Worm (Caenorhabditis elegans) whole organism, young adult: ENCODE results near the gene T14G12.6.

Experiments used
- F49E8.2 ChIP-seq: sonication (generic microtip); optimal IDR thresholded peaks from 3 replicates; lab custom pipeline; 2017; ENCODE audit warnings: missing genetic modification characterization, mild to moderate bottlenecking, missing compliant biosample characterization, antibody characterized with exemption, moderate library complexity; ENCODE audit not compliant: insufficient read depth
- aptf-2 ChIP-seq: fragments of 200-800 bp; sonication (Bioruptor generic); conservative IDR thresholded peaks from 2 replicates; pipeline ENCODE4 v1.3.6; 2022; ENCODE audit warnings: missing genetic modification reagents, missing genetic modification characterization, missing compliant biosample characterization
- bed-1 ChIP-seq: fragments of 200-800 bp; sonication (Bioruptor generic); IDR thresholded peaks from 2 replicates; pipeline ENCODE4 v1.3.6; 2022; ENCODE audit warnings: missing genetic modification reagents, missing genetic modification characterization, missing compliant biosample characterization
- nfya-1 ChIP-seq: sonication (generic microtip); optimal IDR thresholded peaks from 2 replicates; lab custom pipeline; 2017; ENCODE audit warnings: antibody characterized with exemption, missing compliant biosample characterization, missing genetic modification characterization, borderline replicate concordance; ENCODE audit not compliant: insufficient read depth
- nhr-120 ChIP-seq: fragments of 200-800 bp; sonication (Bioruptor generic); IDR thresholded peaks from 2 replicates; pipeline ENCODE4 v1.3.6; 2022; ENCODE audit warnings: missing genetic modification characterization, missing compliant biosample characterization
- pha-4 ChIP-seq: fragments of 150-350 bp; sonication (generic microtip); optimal IDR thresholded peaks from 2 replicates; lab custom pipeline; 2014; ENCODE audit warnings: missing biosample characterization, missing genetic modification reagents, missing genetic modification characterization
- sea-2 ChIP-seq: fragments of 200-800 bp; sonication (Bioruptor generic); IDR thresholded peaks from 2 replicates; pipeline ENCODE4 v1.3.6; 2022; ENCODE audit warnings: missing genetic modification characterization, missing compliant biosample characterization

ce11 chrX:3792715-3793114 is 33.5 kb upstream of the T14G12.6 start, which contains the start of gene idpp-5:
- TF ChIP-seq nfya-1 (tag; lab: Kevin White, UChicago) (no peak), sea-2 (GFP tag; lab: Robert Waterston, UW) (no peak), nhr-120 (GFP tag; lab: Robert Waterston, UW) (no peak), pha-4 (tag; lab: Kevin White, UChicago) (no peak), F49E8.2 (no peak), bed-1 (no peak), aptf-2 (GFP tag; lab: Robert Waterston, UW) (no peak)
